Worm (Caenorhabditis elegans) whole organism, young adult: Measurements from ENCODE around the gene R07E5.11.

Experiments used
- B0019.2 ChIP-seq: fragments of 200-800 bp; sonication (Bioruptor generic); conservative IDR thresholded peaks from 2 replicates; pipeline ENCODE4 v1.3.6; 2022; ENCODE audit warnings: missing genetic modification reagents, missing genetic modification characterization, missing compliant biosample characterization
- B0261.1 ChIP-seq: sonication (generic microtip); optimal IDR thresholded peaks from 2 replicates; lab custom pipeline; 2016; ENCODE audit warnings: mild to moderate bottlenecking, missing genetic modification characterization, moderate library complexity, missing compliant biosample characterization
- D2030.7 ChIP-seq: fragments of 200-800 bp; sonication (Bioruptor generic); IDR thresholded peaks from 2 replicates; pipeline ENCODE4 v1.3.6; 2022; ENCODE audit warnings: missing genetic modification reagents, missing genetic modification characterization, missing compliant biosample characterization
- F23B12.7 ChIP-seq: sonication (generic microtip); optimal IDR thresholded peaks from 2 replicates; lab custom pipeline; 2017; ENCODE audit warnings: missing genetic modification characterization, mild to moderate bottlenecking, missing compliant biosample characterization, antibody characterized with exemption, moderate library complexity; ENCODE audit not compliant: insufficient read depth
- F57C9.4 ChIP-seq: sonication (generic microtip); optimal IDR thresholded peaks from 2 replicates; lab custom pipeline; 2017; ENCODE audit warnings: mild to moderate bottlenecking, missing genetic modification characterization, missing compliant biosample characterization
- K11D2.4 ChIP-seq: fragments of 200-800 bp; sonication (Bioruptor generic); IDR thresholded peaks from 2 replicates; pipeline ENCODE4 v1.3.6; 2022; ENCODE audit warnings: missing genetic modification reagents, missing genetic modification characterization, missing compliant biosample characterization
- Y67H2A.10 ChIP-seq: fragments of 200-800 bp; sonication (Bioruptor generic); conservative IDR thresholded peaks from 2 replicates; pipeline ENCODE4 v1.3.6; 2022; ENCODE audit warnings: missing genetic modification reagents, missing genetic modification characterization, missing compliant biosample characterization
- ZK185.1 ChIP-seq: sonication (generic microtip); optimal IDR thresholded peaks from 2 replicates; lab custom pipeline; 2016; ENCODE audit warnings: mild to moderate bottlenecking, missing genetic modification characterization, missing compliant biosample characterization; ENCODE audit not compliant: poor library complexity, severe bottlenecking
- aptf-2 ChIP-seq: fragments of 200-800 bp; sonication (Bioruptor generic); conservative IDR thresholded peaks from 2 replicates; pipeline ENCODE4 v1.3.6; 2022; ENCODE audit warnings: missing genetic modification reagents, missing genetic modification characterization, missing compliant biosample characterization
- aptf-3 ChIP-seq: fragments of 200-800 bp; sonication (Bioruptor generic); IDR thresholded peaks from 2 replicates; pipeline ENCODE4 v1.3.6; 2022; ENCODE audit warnings: missing genetic modification characterization, missing compliant biosample characterization
- cebp-1 ChIP-seq, 2 experiments: fragments of 200-800 bp in 1 of 2; sonication (Bioruptor generic) in 1 of 2; sonication (generic microtip) in 1 of 2; IDR thresholded peaks in 1 of 2; optimal IDR thresholded peaks in 1 of 2; 2 replicates each; pipeline versions ENCODE4 v1.3.6 to Lab custom; 2017 to 2022; ENCODE audit warnings: missing compliant biosample characterization in 2 of 2, missing genetic modification characterization in 2 of 2, mild to moderate bottlenecking in 1 of 2, missing genetic modification reagents in 1 of 2, moderate library complexity in 1 of 2
- ceh-100 ChIP-seq: fragments of 200-800 bp; sonication (Bioruptor generic); IDR thresholded peaks from 2 replicates; pipeline ENCODE4 v1.3.6; 2022; ENCODE audit warnings: missing genetic modification reagents, missing genetic modification characterization, missing compliant biosample characterization
- ceh-27 ChIP-seq: fragments of 200-800 bp; sonication (Bioruptor generic); optimal IDR thresholded peaks from 2 replicates; lab custom pipeline; 2018; ENCODE audit warnings: mild to moderate bottlenecking, missing genetic modification characterization, moderate library complexity, missing compliant biosample characterization
- ceh-91 ChIP-seq: fragments of 200-800 bp; sonication (Bioruptor generic); IDR thresholded peaks from 2 replicates; pipeline ENCODE4 v1.3.6; 2022; ENCODE audit warnings: missing genetic modification reagents, missing genetic modification characterization, missing compliant biosample characterization
- die-1 ChIP-seq: sonication (generic microtip); optimal IDR thresholded peaks from 2 replicates; lab custom pipeline; 2016; ENCODE audit warnings: missing genotype, mild to moderate bottlenecking, missing genetic modification characterization, missing compliant biosample characterization
- dox-1 ChIP-seq: fragments of 200-800 bp; sonication (Bioruptor generic); IDR thresholded peaks from 2 replicates; pipeline ENCODE4 v1.3.6; 2022; ENCODE audit warnings: missing genetic modification reagents, missing genetic modification characterization, missing compliant biosample characterization
- egrh-3 ChIP-seq: fragments of 200-800 bp; sonication (Bioruptor generic); IDR thresholded peaks from 2 replicates; pipeline ENCODE4 v1.3.6; 2022; ENCODE audit warnings: missing genetic modification reagents, missing genetic modification characterization, missing compliant biosample characterization
- ets-4 ChIP-seq: fragments of 200-800 bp; sonication (Bioruptor generic); optimal IDR thresholded peaks from 2 replicates; lab custom pipeline; 2018; ENCODE audit warnings: mild to moderate bottlenecking, missing genetic modification characterization, missing compliant biosample characterization
- gei-17 ChIP-seq: fragments of 200-800 bp; sonication (Bioruptor generic); optimal IDR thresholded peaks from 2 replicates; lab custom pipeline; 2018; ENCODE audit warnings: mild to moderate bottlenecking, missing genetic modification characterization, missing compliant biosample characterization
- hlh-12 ChIP-seq: sonication (generic microtip); optimal IDR thresholded peaks from 2 replicates; lab custom pipeline; 2016; ENCODE audit warnings: missing genetic modification characterization, missing compliant biosample characterization
- hmg-1.2 ChIP-seq: fragments of 200-800 bp; sonication (Bioruptor generic); IDR thresholded peaks from 2 replicates; pipeline ENCODE4 v1.3.6; 2022; ENCODE audit warnings: missing genetic modification reagents, missing genetic modification characterization, missing compliant biosample characterization
- lin-26 ChIP-seq: fragments of 200-800 bp; sonication (Bioruptor generic); IDR thresholded peaks from 2 replicates; pipeline ENCODE4 v1.3.6; 2022; ENCODE audit warnings: missing genetic modification reagents, missing genetic modification characterization, missing compliant biosample characterization
- lin-54 ChIP-seq: fragments of 200-800 bp; sonication (Bioruptor generic); optimal IDR thresholded peaks from 2 replicates; lab custom pipeline; 2018; ENCODE audit warnings: mild to moderate bottlenecking, missing genetic modification characterization, missing compliant biosample characterization
- lsl-1 ChIP-seq: fragments of 200-800 bp; sonication (Bioruptor generic); optimal IDR thresholded peaks from 2 replicates; lab custom pipeline; 2018; ENCODE audit warnings: mild to moderate bottlenecking, missing genetic modification characterization, moderate library complexity, missing compliant biosample characterization
- madf-3 ChIP-seq: fragments of 200-800 bp; sonication (Bioruptor generic); IDR thresholded peaks from 2 replicates; pipeline ENCODE4 v1.3.6; 2022; ENCODE audit warnings: missing genetic modification reagents, missing genetic modification characterization, missing compliant biosample characterization
- madf-6 ChIP-seq: fragments of 200-800 bp; sonication (Bioruptor generic); IDR thresholded peaks from 2 replicates; pipeline ENCODE4 v1.3.6; 2022; ENCODE audit warnings: missing genetic modification reagents, missing genetic modification characterization, missing compliant biosample characterization
- nfya-2 ChIP-seq: fragments of 200-800 bp; sonication (Bioruptor generic); IDR thresholded peaks from 2 replicates; pipeline ENCODE4 v1.3.6; 2022; ENCODE audit warnings: missing genetic modification reagents, missing genetic modification characterization, missing compliant biosample characterization
- nhr-90 ChIP-seq: sonication (generic microtip); optimal IDR thresholded peaks from 2 replicates; lab custom pipeline; 2016; ENCODE audit warnings: missing genotype, mild to moderate bottlenecking, missing genetic modification characterization, missing compliant biosample characterization
- pbrm-1 ChIP-seq: fragments of 200-800 bp; sonication (Bioruptor generic); IDR thresholded peaks from 2 replicates; pipeline ENCODE4 v1.3.6; 2022; ENCODE audit warnings: missing genetic modification reagents, missing genetic modification characterization, missing compliant biosample characterization
- rcor-1 ChIP-seq: fragments of 200-800 bp; sonication (Bioruptor generic); IDR thresholded peaks from 2 replicates; pipeline ENCODE4 v1.3.6; 2022; ENCODE audit warnings: missing genetic modification reagents, missing genetic modification characterization, missing compliant biosample characterization
- rpc-1 ChIP-seq, 2 experiments: fragments of 150-350 bp in 1 of 2; sonication (generic microtip) in 1 of 2; optimal IDR thresholded peaks; 2 replicates each; lab custom pipeline; 2014 to 2018; ENCODE audit warnings: missing biosample characterization in 1 of 2, missing genetic modification characterization in 1 of 2, missing genetic modification reagents in 1 of 2, missing genotype in 1 of 2
- snpc-3.4 ChIP-seq: sonication (generic microtip); optimal IDR thresholded peaks from 2 replicates; lab custom pipeline; 2017; ENCODE audit warnings: missing genetic modification characterization, mild to moderate bottlenecking, missing compliant biosample characterization, antibody characterized with exemption, moderate library complexity, missing genotype, missing genetic modification reagents
- snpc-4 ChIP-seq, 5 experiments: fragments of 150-350 bp in 1 of 5; sonication (generic microtip) in 4 of 5; optimal IDR thresholded peaks; 2 replicates each; lab custom pipeline; 2014 to 2018; ENCODE audit warnings: missing genetic modification characterization in 5 of 5, missing biosample characterization in 3 of 5, antibody characterized with exemption in 2 of 5, mild to moderate bottlenecking in 2 of 5, missing compliant biosample characterization in 2 of 5, missing genotype in 2 of 5, moderate library complexity in 2 of 5, missing genetic modification reagents in 1 of 5
- somi-1 ChIP-seq: fragments of 200-800 bp; sonication (Bioruptor generic); optimal IDR thresholded peaks from 2 replicates; lab custom pipeline; 2018; ENCODE audit warnings: mild to moderate bottlenecking, missing genetic modification characterization, missing compliant biosample characterization
- unc-130 ChIP-seq: sonication (generic microtip); optimal IDR thresholded peaks from 2 replicates; lab custom pipeline; 2016; ENCODE audit warnings: missing genetic modification reagents, missing genetic modification characterization, missing compliant biosample characterization
- ztf-18 ChIP-seq: sonication (generic microtip); optimal IDR thresholded peaks from 2 replicates; lab custom pipeline; 2016; ENCODE audit warnings: missing genotype, mild to moderate bottlenecking, missing genetic modification characterization, missing compliant biosample characterization
- ztf-26 ChIP-seq: sonication (generic microtip); optimal IDR thresholded peaks from 2 replicates; lab custom pipeline; 2017; ENCODE audit warnings: missing genetic modification characterization, missing compliant biosample characterization
- ztf-3 ChIP-seq: fragments of 200-800 bp; sonication (Bioruptor generic); optimal IDR thresholded peaks from 2 replicates; lab custom pipeline; 2018; ENCODE audit warnings: mild to moderate bottlenecking, missing genetic modification characterization, missing compliant biosample characterization

The R07E5.11 gene

DNA sequence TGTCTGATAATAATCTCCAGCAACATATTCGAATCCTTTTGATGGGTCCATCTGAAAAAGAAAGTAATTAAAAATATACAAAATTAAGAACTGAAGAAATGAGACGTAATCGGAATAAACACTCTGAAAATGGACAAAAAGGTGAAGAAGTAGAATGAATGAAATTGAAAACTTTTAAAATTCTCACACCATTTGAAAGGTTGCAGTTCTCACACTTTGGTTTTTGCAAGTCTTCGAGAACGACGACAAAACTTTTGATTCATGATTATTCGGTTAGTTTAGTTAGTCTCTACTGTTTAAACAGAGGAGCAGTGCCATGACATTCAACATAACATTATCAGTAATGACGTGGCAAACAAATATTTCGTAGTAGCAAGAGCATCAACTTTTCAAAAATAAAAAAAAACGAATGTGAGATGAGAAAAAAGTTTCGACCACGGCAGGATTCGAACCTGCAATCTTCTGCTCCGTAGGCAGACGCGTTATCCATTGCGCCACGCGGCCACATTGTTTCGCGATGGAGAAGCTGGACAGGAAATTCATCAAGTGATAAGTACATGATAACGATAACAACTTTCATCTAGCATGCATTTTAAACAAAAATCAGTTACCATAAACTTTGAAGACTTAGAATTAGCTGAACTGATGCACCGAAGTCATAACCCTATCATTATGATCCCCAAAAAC, 35.0 kb upstream of the R07E5.11 start, which contains the start of gene ceh-43 (continued):
- TF ChIP-seq madf-3 (GFP tag; lab: Robert Waterston, UW) (0 out of 2 replicates have a peak, but pooled peaks have one; percentile 44), lin-54 (GFP tag; lab: Kevin White, UChicago) (peak; percentile 15), rpc-1 (optimal IDR thresholded peaks at IDR 0.05; lab: Kevin White, UChicago) (peak; percentile 64), rpc-1 (tag; optimal IDR thresholded peaks at IDR 0.05; lab: Kevin White, UChicago) (peak; percentile 79), ztf-18 (tag; lab: Kevin White, UChicago) (peak; percentile 36), gei-17 (GFP tag; lab: Kevin White, UChicago) (no peak), unc-130 (GFP tag; lab: Kevin White, UChicago) (no peak), ZK185.1 (tag; lab: Kevin White, UChicago) (peak; percentile 20), rcor-1 (GFP tag; lab: Robert Waterston, UW) (0 out of 2 replicates have a peak, but pooled peaks have one; percentile 8), ztf-3 (GFP tag; lab: Kevin White, UChicago) (no peak), Y67H2A.10 (GFP tag; lab: Robert Waterston, UW) (no peak), B0261.1 (tag; lab: Kevin White, UChicago) (peak; percentile 71), lsl-1 (GFP tag; lab: Kevin White, UChicago) (peak; percentile 33), ceh-27 (GFP tag; lab: Kevin White, UChicago) (peak; percentile 13), cebp-1 (GFP tag; IDR thresholded peaks at IDR 0.05; lab: Robert Waterston, UW) (no peak), cebp-1 (tag; optimal IDR thresholded peaks at IDR 0.05; lab: Kevin White, UChicago) (peak; percentile 19), F57C9.4 (tag; lab: Kevin White, UChicago) (no peak), madf-6 (peak; percentile 64; the same call in 1 of the 2 replicates), D2030.7 (GFP tag; lab: Robert Waterston, UW) (peak; percentile 60; the same call in 1 of the 2 replicates), hlh-12 (no peak), somi-1 (GFP tag; lab: Kevin White, UChicago) (no peak), ceh-100 (peak; percentile 51), egrh-3 (GFP tag; lab: Robert Waterston, UW) (no peak), nhr-90 (tag; lab: Kevin White, UChicago) (peak; percentile 11), nfya-2 (no peak), ztf-26 (tag; lab: Kevin White, UChicago) (no peak), snpc-3.4 (tag; lab: Kevin White, UChicago) (peak; percentile 38), aptf-2 (GFP tag; lab: Robert Waterston, UW) (no peak), pbrm-1 (peak; percentile 60), lin-26 (GFP tag; lab: Robert Waterston, UW) (peak; percentile 78), K11D2.4 (no peak), F23B12.7 (tag; lab: Kevin White, UChicago) (peak; percentile 11), B0019.2 (GFP tag; lab: Robert Waterston, UW) (peak; percentile 57), hmg-1.2 (GFP tag; lab: Robert Waterston, UW) (peak; percentile 53), dox-1 (GFP tag; lab: Robert Waterston, UW) (no peak), aptf-3 (GFP tag; lab: Robert Waterston, UW) (no peak), die-1 (tag; lab: Kevin White, UChicago) (peak; percentile 35), snpc-4 (GFP tag; optimal IDR thresholded peaks at IDR 0.05; lab: Kevin White, UChicago) (peak; percentile 11), snpc-4 (tag; optimal IDR thresholded peaks at IDR 0.05; lab: Kevin White, UChicago) (peak in 1 of 4 experiments; percentile 17), ceh-91 (0 out of 2 replicates have a peak, but pooled peaks have one; percentile 25), ets-4 (GFP tag; lab: Kevin White, UChicago) (no peak)
